Worm (Caenorhabditis elegans): Measurements from ENCODE around the gene fcmt-1.
A peak's percentile ranks its signal among the peaks of the same experiment; 100 is the strongest.

The fcmt-1 gene

ce11 chrII:11709464-11709863 lies at the start of gene fcmt-1:
fcmt-1 (minus strand) TSS chrII:11709564.
- TF ChIP-seq mep-1 (tag; optimal IDR thresholded peaks at IDR 0.05) (no peak), lin-13 (GFP tag; optimal IDR thresholded peaks at IDR 0.05) (no peak)

ce11 chrII:11756684-11757107 lies 47.3 kb upstream of the fcmt-1 start:
- TF ChIP-seq ztf-4 (tag; optimal IDR thresholded peaks at IDR 0.05), result peak; percentile 81
- TF ChIP-seq unc-86 (tag; optimal IDR thresholded peaks at IDR 0.05), result peak; percentile 50
- TF ChIP-seq dpl-1 (GFP tag; optimal IDR thresholded peaks at IDR 0.05), result peak in 2 of 3 experiments; percentile 39 to 58
- no peak for TF ChIP-seq efl-1 (optimal IDR thresholded peaks at IDR 0.05)
- peak in 1 of 2 experiments; percentile 20 for TF ChIP-seq efl-1 (GFP tag; optimal IDR thresholded peaks at IDR 0.05 in 1 of 2)
- TF ChIP-seq vab-15 (tag; optimal IDR thresholded peaks at IDR 0.05), result no peak
- peak; percentile 33 for TF ChIP-seq dsc-1 (tag; optimal IDR thresholded peaks at IDR 0.05)
- TF ChIP-seq unc-98 (GFP tag; IDR thresholded peaks at IDR 0.05), result no peak
- TF ChIP-seq C34B4.2 (tag; optimal IDR thresholded peaks at IDR 0.05), result no peak
- TF ChIP-seq lsy-2 (tag; optimal IDR thresholded peaks at IDR 0.05), result peak in 1 of 2 experiments; percentile 86
- peak; percentile 98 for TF ChIP-seq ama-1 (optimal IDR thresholded peaks at IDR 0.05)
- TF ChIP-seq mab-9 (GFP tag; IDR thresholded peaks at IDR 0.05), result peak; percentile 84
- peak; percentile 77 for TF ChIP-seq nhr-85 (tag)
- peak; percentile 91 for TF ChIP-seq skn-1 (tag; optimal IDR thresholded peaks at IDR 0.05)
- TF ChIP-seq mep-1 (tag; optimal IDR thresholded peaks at IDR 0.05), result peak; percentile 98
- TF ChIP-seq ztf-11 (tag; optimal IDR thresholded peaks at IDR 0.05), result peak in 1 of 2 experiments; percentile 26
- peak; percentile 22 for TF ChIP-seq pax-3 (tag; optimal IDR thresholded peaks at IDR 0.05)
- peak; percentile 47 for TF ChIP-seq egl-13 (tag; optimal IDR thresholded peaks at IDR 0.05)
- peak; percentile 40 for TF ChIP-seq nhr-19 (GFP tag; conservative IDR thresholded peaks at IDR 0.05)
- peak; percentile 82 for TF ChIP-seq fkh-8 (tag; optimal IDR thresholded peaks at IDR 0.05)
- TF ChIP-seq mdl-1 (tag; optimal IDR thresholded peaks at IDR 0.05), result peak in 1 of 2 experiments; percentile 4
- TF ChIP-seq nhr-20 (tag; optimal IDR thresholded peaks at IDR 0.05), result peak; percentile 44
- peak; percentile 46 for TF ChIP-seq mef-2 (tag; optimal IDR thresholded peaks at IDR 0.05)
- peak; percentile 10 for TF ChIP-seq nhr-47 (tag; optimal IDR thresholded peaks at IDR 0.05)
- peak; percentile 3 for TF ChIP-seq nhr-90 (tag; optimal IDR thresholded peaks at IDR 0.05; ENCODE audit: poor library complexity)
- peak; percentile 66 for TF ChIP-seq snu-23 (GFP tag; optimal IDR thresholded peaks at IDR 0.05)
- TF ChIP-seq pqm-1 (tag; optimal IDR thresholded peaks at IDR 0.05), result no peak
- TF ChIP-seq nhr-71 (tag; optimal IDR thresholded peaks at IDR 0.05), result peak; percentile 81
- no peak for TF ChIP-seq sup-37 (GFP tag; optimal IDR thresholded peaks at IDR 0.05)
- no peak for TF ChIP-seq jun-1 (tag; optimal IDR thresholded peaks at IDR 0.05)
- TF ChIP-seq xbp-1 (tag; optimal IDR thresholded peaks at IDR 0.05), result peak; percentile 14
- TF ChIP-seq snpc-4 (tag; optimal IDR thresholded peaks at IDR 0.05), result peak; percentile 55
- TF ChIP-seq lin-35 (GFP tag; optimal IDR thresholded peaks at IDR 0.05), result peak; percentile 31 to 47
- TF ChIP-seq nhr-12 (tag; optimal IDR thresholded peaks at IDR 0.05), result no peak
- TF ChIP-seq elt-3 (tag; optimal IDR thresholded peaks at IDR 0.05), result peak in 1 of 6 experiments; percentile 73
- peak; percentile 28 for TF ChIP-seq lin-13 (GFP tag; optimal IDR thresholded peaks at IDR 0.05)
- no peak for TF ChIP-seq alr-1 (tag; optimal IDR thresholded peaks at IDR 0.05; ENCODE audit: borderline replicate concordance)
- no peak for TF ChIP-seq pag-3 (tag; optimal IDR thresholded peaks at IDR 0.05; ENCODE audit: borderline replicate concordance, insufficient read depth)
- peak; percentile 35 for TF ChIP-seq swsn-7 (tag; optimal IDR thresholded peaks at IDR 0.05)
- TF ChIP-seq aly-2 (tag; optimal IDR thresholded peaks at IDR 0.05), result peak; percentile 100
- TF ChIP-seq rnt-1 (tag; optimal IDR thresholded peaks at IDR 0.05), result peak; percentile 40
- no peak for TF ChIP-seq lir-3 (tag; optimal IDR thresholded peaks at IDR 0.05; ENCODE audit: poor library complexity)
- TF ChIP-seq ceh-88 (GFP tag; IDR thresholded peaks at IDR 0.05), result no peak; the same call in 1 of the 2 replicates
- TF ChIP-seq unc-30 (tag; optimal IDR thresholded peaks at IDR 0.05), result no peak
- no peak for TF ChIP-seq lin-15B (tag; optimal IDR thresholded peaks at IDR 0.05)

Data from whole organism, L1 larva.